Worm (Caenorhabditis elegans): Measurements from ENCODE around the gene lmtr-2.

lmtr-2 gene

DNA sequence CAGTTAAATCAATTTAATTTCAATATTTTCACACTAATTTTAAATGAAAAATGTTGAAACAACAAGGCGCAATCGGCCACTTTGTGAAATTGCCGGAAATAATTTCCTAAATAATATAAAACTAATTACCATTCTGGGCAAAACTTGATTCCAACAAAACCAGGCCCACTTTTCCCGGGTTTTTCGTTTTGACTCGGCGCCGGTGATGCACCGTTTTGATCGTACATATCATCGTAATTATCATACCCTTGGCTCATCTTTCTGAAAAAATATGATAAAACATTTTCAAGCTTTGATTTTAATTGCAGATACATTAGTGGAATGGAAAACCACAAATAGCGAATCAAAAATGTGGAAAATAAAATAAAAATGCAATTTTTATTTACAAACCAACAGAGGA, 1.1 kb upstream of the lmtr-2 start, which contains the start of gene rpb-9:
rpb-9 (minus strand) TSS at position 314 of the 400 bp plus-strand sequence.
- TF ChIP-seq tab-1 (GFP tag; IDR thresholded peaks at IDR 0.05) (no peak), cog-1 (tag; optimal IDR thresholded peaks at IDR 0.05) (no peak), ztf-29 (GFP tag; IDR thresholded peaks at IDR 0.05) (no peak), med-1 (GFP tag; optimal IDR thresholded peaks at IDR 0.05; ENCODE audit: insufficient read depth) (no peak), ztf-23 (GFP tag; IDR thresholded peaks at IDR 0.05) (no peak), klf-2 (GFP tag; conservative IDR thresholded peaks at IDR 0.05) (no peak), T22C8.4 (GFP tag; IDR thresholded peaks at IDR 0.05) (no peak), ref-1 (GFP tag; conservative IDR thresholded peaks at IDR 0.05) (no peak), flt-1 (GFP tag; IDR thresholded peaks at IDR 0.05) (no peak)

DNA sequence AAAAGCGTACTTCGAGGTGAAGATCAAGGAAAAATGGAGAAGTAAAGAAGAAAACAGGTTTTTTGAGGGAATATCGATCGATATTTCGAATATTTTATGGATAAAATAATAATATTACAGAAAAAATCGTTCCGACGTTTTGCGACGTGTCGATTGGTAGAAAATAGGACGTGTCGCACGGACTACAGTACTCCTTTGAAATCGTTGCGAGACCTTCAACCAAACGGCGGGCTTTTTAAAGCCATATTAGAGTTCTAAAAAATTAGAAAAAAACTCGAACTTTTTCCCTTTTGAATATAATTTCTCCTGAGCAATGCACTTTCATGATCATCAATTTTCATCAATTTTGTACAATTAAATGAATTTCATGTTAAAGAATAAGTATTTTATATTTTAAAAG, 803 bp downstream of the lmtr-2 start, which contains the start of gene Y97E10AR.4:
Y97E10AR.4 (minus strand) TSS at position 131 of the 400 bp plus-strand sequence.
- no peak for TF ChIP-seq ztf-29 (GFP tag; IDR thresholded peaks at IDR 0.05)
- TF ChIP-seq tab-1 (GFP tag; IDR thresholded peaks at IDR 0.05): no peak
- no peak for TF ChIP-seq cog-1 (tag; optimal IDR thresholded peaks at IDR 0.05)
- no peak for TF ChIP-seq T22C8.4 (GFP tag; IDR thresholded peaks at IDR 0.05)
- TF ChIP-seq flt-1 (GFP tag; IDR thresholded peaks at IDR 0.05): no peak
- TF ChIP-seq ref-1 (GFP tag; conservative IDR thresholded peaks at IDR 0.05): no peak
- no peak for TF ChIP-seq klf-2 (GFP tag; conservative IDR thresholded peaks at IDR 0.05)
- TF ChIP-seq med-1 (GFP tag; optimal IDR thresholded peaks at IDR 0.05; ENCODE audit: insufficient read depth): no peak
- TF ChIP-seq ztf-23 (GFP tag; IDR thresholded peaks at IDR 0.05): no peak

DNA sequence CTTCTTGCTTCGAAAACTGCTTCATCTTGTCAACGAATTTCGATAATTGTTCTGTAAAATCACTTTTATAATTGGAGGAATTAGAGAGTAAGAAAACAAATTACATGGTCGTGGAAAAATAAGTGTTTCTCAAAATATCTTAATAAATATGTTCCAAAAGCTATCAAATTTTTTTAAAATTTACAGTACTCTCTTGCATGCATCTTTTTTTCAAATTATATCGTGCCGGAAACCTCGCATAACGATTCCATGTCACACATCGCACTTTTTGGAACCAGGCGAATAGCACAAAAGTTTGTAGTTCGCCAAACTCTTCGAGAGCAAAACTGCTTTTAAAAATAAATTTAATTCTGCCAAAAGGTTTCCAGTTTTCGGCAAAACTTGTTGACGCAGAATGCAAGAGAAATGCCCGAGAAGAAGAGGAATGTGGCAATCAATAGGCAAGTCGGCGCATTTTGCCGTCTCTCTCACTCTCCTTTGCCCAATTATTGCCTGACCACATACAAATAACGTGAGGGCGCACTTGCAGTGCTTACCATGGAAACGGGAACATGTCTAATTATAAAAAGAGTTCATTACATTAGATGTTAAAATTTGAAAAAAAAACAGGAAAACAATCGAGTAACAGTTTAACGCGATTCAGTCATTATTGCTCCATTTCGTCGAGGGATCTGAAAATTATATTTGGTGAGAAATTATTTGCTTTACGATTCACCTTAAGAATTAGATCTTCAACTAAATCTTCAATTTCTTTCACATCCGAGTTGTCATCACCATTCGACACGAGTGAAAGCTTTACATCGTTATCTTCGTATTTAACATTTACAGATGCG, 3.2 kb downstream of the lmtr-2 start, which contains the start of gene Y97E10AR.3:
Y97E10AR.3 (minus strand) TSS at position 51 of the 833 bp plus-strand sequence.
- TF ChIP-seq tab-1 (GFP tag; IDR thresholded peaks at IDR 0.05) (no peak), med-1 (GFP tag; optimal IDR thresholded peaks at IDR 0.05; ENCODE audit: insufficient read depth) (no peak), flt-1 (GFP tag; IDR thresholded peaks at IDR 0.05) (no peak), T22C8.4 (GFP tag; IDR thresholded peaks at IDR 0.05) (no peak), cog-1 (tag; optimal IDR thresholded peaks at IDR 0.05) (no peak)

DNA sequence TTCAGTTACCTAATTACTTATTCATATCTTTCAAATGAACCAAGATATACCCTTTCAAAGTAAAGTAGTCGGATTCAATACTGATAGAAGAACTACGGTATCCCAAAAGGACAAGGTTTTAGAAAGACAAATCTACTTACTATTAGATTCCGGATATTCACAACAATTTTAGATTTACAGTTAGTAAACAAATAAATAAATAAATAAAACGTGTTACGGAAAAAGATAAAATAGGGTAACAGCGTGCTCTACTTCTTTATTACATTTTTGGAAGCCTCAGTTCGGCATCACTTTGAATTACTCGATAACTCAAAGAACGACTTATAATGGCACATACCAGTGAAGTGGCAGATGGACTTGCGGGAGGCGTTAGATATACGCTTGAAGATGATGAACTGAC, 5.9 kb downstream of the lmtr-2 start, which contains the start of gene Y97E10AR.8:
Y97E10AR.8 (plus strand) TSS at position 301 of the 400 bp plus-strand sequence.
- no peak for TF ChIP-seq T22C8.4 (GFP tag; IDR thresholded peaks at IDR 0.05)
- no peak for TF ChIP-seq flt-1 (GFP tag; IDR thresholded peaks at IDR 0.05)
- TF ChIP-seq tab-1 (GFP tag; IDR thresholded peaks at IDR 0.05): no peak
- no peak for TF ChIP-seq ztf-23 (GFP tag; IDR thresholded peaks at IDR 0.05)
- TF ChIP-seq med-1 (GFP tag; optimal IDR thresholded peaks at IDR 0.05; ENCODE audit: insufficient read depth): no peak
- no peak for TF ChIP-seq klf-2 (GFP tag; conservative IDR thresholded peaks at IDR 0.05)

DNA sequence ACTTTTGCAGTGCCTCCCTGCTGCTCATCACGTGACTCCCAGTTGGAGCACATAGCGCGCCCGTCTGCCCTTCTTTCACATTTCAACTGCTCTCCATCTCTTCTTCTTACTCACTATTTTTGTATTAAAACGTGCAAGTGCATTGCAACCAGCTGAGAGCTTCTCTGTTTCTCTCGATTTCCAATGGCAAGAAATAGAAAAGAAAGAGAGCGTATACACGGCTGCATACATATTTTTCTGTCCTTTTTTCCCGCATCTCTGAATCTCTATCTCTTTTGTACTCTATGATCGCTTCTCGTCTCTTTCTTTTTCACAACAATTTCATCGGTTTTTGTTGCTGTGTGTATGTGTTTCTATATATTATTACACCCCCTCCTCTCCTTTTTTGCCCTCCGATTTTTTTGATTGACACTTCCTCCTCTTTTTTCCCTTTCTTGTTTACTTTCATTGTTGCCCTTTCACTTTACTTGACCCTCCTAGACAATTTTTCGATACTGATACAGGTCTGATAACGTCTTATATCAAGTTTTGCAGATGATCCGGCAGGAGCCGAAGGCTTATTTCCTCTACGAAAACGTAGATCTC, 9.9 kb downstream of the lmtr-2 start, which contains the start of gene Y97E10AR.1:
Y97E10AR.1 (plus strand) TSS at position 535 of the 585 bp plus-strand sequence.
- no peak for TF ChIP-seq T22C8.4 (GFP tag; IDR thresholded peaks at IDR 0.05)
- TF ChIP-seq cog-1 (tag; optimal IDR thresholded peaks at IDR 0.05): peak; percentile 72
- peak; percentile 5; the same call in 1 of the 2 replicates for TF ChIP-seq ztf-23 (GFP tag; IDR thresholded peaks at IDR 0.05)

DNA sequence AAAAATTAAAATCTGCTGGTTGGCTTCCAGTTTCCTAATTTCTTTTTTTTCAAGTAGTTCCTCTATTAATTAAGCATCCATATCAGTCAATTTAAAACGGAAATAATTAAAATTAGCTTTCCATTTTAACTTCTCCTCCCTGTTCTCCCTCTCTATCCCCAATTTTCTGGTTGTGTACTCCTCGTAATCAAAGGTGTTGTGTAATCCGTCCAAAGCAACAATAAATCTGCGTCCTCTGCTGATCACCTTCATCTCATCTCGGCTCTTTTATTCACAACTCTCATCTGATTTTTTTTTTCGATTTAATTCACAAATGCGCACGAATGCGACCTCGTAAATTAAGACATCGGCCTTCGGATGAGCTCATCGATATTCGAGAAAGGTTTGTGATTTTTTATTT, 15.0 kb downstream of the lmtr-2 start, which contains the start of gene Y97E10AR.2:
Y97E10AR.2 (plus strand) TSS at position 301 of the 400 bp plus-strand sequence.
- TF ChIP-seq cog-1 (tag; optimal IDR thresholded peaks at IDR 0.05) (no peak), flt-1 (GFP tag; IDR thresholded peaks at IDR 0.05) (no peak), tab-1 (GFP tag; IDR thresholded peaks at IDR 0.05) (no peak)

DNA sequence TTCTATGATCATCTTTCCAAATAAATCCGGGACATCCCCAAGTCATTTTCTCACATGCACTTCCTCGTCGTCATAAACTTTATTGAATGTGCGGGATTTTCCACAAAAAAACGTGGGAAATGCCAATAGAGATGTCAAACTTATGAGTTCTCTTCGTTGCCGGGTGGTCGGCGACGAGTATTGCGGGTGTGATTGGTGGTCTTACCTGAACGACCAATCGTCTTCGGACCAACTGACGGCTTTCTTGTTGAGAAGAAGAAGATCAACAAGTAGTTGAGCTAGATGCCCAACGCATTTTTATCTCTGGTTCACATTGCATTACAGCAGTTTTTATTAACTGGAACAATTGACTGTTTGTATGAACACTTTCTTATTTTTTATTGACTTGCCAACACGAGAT, 15.7 kb downstream of the lmtr-2 start:
- no peak for TF ChIP-seq ztf-23 (GFP tag; IDR thresholded peaks at IDR 0.05)
- TF ChIP-seq klf-2 (GFP tag; conservative IDR thresholded peaks at IDR 0.05): no peak
- no peak for TF ChIP-seq cog-1 (tag; optimal IDR thresholded peaks at IDR 0.05)
- TF ChIP-seq T22C8.4 (GFP tag; IDR thresholded peaks at IDR 0.05): no peak
- no peak for TF ChIP-seq flt-1 (GFP tag; IDR thresholded peaks at IDR 0.05)
- TF ChIP-seq ref-1 (GFP tag; conservative IDR thresholded peaks at IDR 0.05): no peak
- TF ChIP-seq tab-1 (GFP tag; IDR thresholded peaks at IDR 0.05): no peak
- no peak for TF ChIP-seq ztf-29 (GFP tag; IDR thresholded peaks at IDR 0.05)
- TF ChIP-seq med-1 (GFP tag; optimal IDR thresholded peaks at IDR 0.05; ENCODE audit: insufficient read depth): no peak

DNA sequence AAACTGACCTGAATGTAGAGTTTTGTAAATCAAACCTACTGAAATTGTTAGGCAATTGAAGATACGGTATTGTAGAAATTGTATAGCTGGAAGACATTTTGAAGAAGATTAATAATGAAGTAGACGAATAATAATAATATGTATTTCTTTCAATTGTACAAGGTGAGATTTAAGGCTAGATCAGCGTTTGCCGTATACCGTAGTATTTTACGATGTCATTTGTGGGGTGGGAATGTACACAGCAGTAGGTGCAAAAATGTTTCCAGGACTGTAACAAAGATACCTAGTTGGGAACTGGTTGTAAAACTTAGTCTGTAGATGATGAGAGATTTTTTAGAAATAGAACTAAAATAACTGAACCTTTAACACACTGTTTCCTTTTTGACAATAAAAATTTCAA, 16.3 kb downstream of the lmtr-2 start, which contains the start of gene ceh-76:
ceh-76 (minus strand) TSS at position 101 of the 400 bp plus-strand sequence.
- TF ChIP-seq ztf-29 (GFP tag; IDR thresholded peaks at IDR 0.05) (no peak), med-1 (GFP tag; optimal IDR thresholded peaks at IDR 0.05; ENCODE audit: insufficient read depth) (no peak), ztf-23 (GFP tag; IDR thresholded peaks at IDR 0.05) (no peak), tab-1 (GFP tag; IDR thresholded peaks at IDR 0.05) (no peak), ref-1 (GFP tag; conservative IDR thresholded peaks at IDR 0.05) (no peak), flt-1 (GFP tag; IDR thresholded peaks at IDR 0.05) (no peak), T22C8.4 (GFP tag; IDR thresholded peaks at IDR 0.05) (no peak), cog-1 (tag; optimal IDR thresholded peaks at IDR 0.05) (no peak), klf-2 (GFP tag; conservative IDR thresholded peaks at IDR 0.05) (no peak)

DNA sequence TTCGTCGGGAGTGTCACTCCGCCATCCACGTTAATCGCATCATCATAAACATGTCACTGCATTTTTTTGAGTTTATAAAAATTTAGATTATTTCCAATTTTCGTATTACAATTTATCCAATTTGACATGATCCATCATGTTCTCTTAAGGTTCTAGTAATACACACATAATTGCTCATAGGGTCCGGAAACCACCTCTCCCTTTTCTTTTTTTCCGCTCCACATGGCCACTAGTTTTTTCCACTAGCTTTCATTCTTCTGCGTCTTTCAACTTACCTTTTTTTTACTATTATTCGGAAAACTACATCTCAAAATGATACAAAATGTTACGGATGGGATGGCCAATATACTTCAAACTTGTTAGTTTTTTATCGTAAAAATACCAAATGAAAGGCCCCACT, 25.0 kb downstream of the lmtr-2 start, which contains the start of gene Y97E10AL.1:
Y97E10AL.1 (plus strand) TSS at position 301 of the 400 bp plus-strand sequence.
- TF ChIP-seq ztf-23 (GFP tag; IDR thresholded peaks at IDR 0.05) (no peak), cog-1 (tag; optimal IDR thresholded peaks at IDR 0.05) (no peak), flt-1 (GFP tag; IDR thresholded peaks at IDR 0.05) (no peak)

Measured in whole organism, midembryonic.